Worm (Caenorhabditis elegans): ENCODE data around the gene fbxa-88.

Gene fbxa-88

DNA sequence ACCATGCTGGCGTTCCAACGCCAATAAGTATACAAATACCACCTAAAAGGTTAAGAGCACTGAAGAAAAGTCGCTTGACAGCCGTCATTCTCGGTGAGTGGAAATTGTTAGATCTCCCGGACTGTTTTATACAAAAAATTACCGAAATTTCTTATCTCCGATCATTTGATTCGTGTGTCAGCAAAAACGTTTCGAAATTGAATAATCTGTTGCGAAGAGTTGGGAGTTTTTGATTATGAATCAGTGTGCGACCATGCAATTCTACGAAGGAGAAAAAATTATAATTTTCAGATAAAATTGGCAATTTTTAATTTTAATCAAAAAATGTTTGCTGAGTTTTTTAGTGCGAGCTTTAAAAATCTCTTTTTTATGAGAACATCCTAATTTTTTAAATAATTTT is 3.4 kb downstream of the fbxa-88 start, which contains the start of gene clc-11:
Gene clc-11, minus strand, starts transcription at position 101 of the 400 bp plus-strand sequence.
- TF ChIP-seq elt-3 (tag; optimal IDR thresholded peaks at IDR 0.05): no peak
- TF ChIP-seq sptf-1 (tag; optimal IDR thresholded peaks at IDR 0.05): no peak
- TF ChIP-seq pha-4 (tag; optimal IDR thresholded peaks at IDR 0.05): no peak
- TF ChIP-seq mab-5 (tag; optimal IDR thresholded peaks at IDR 0.05): no peak
- no peak for TF ChIP-seq cnd-1 (tag; optimal IDR thresholded peaks at IDR 0.05)
- TF ChIP-seq nhr-28 (tag; optimal IDR thresholded peaks at IDR 0.05): no peak
- no peak for TF ChIP-seq unc-120 (tag; optimal IDR thresholded peaks at IDR 0.05; ENCODE audit: poor library complexity, severe bottlenecking)
- no peak for TF ChIP-seq lsy-2 (tag; optimal IDR thresholded peaks at IDR 0.05)
- no peak for TF ChIP-seq drap-1 (GFP tag; optimal IDR thresholded peaks at IDR 0.05)
- TF ChIP-seq ceh-43 (GFP tag; optimal IDR thresholded peaks at IDR 0.05): no peak
- no peak for TF ChIP-seq snpc-4 (tag; optimal IDR thresholded peaks at IDR 0.05)
- TF ChIP-seq nhr-2 (tag; optimal IDR thresholded peaks at IDR 0.05): no peak
- no peak for TF ChIP-seq mep-1 (tag; optimal IDR thresholded peaks at IDR 0.05)
- TF ChIP-seq blmp-1 (tag; optimal IDR thresholded peaks at IDR 0.05): no peak
- no peak for TF ChIP-seq unc-39 (tag; optimal IDR thresholded peaks at IDR 0.05)
- no peak for TF ChIP-seq ces-1 (GFP tag; optimal IDR thresholded peaks at IDR 0.05)
- no peak for TF ChIP-seq ceh-39 (tag; optimal IDR thresholded peaks at IDR 0.05)

DNA sequence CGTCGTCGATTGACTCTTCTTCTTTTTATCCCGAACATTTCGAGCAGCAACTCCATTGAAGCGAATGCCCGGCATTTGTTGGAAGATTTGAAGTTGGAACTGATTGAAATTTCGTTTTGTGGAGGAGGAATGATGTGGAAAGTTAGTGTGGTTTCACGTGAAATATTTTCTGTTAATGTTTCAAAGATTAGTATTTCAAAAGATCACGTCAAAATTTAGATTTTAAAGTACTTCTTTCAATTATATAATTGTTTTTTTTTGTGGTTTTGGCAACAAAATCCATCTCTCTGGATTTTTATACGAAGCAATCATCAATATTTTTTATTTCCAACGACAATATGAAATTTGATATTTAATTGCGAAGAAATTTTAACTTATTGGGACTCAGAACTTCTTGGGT is 5.9 kb downstream of the fbxa-88 start, which contains the start of gene F44G3.7:
Gene F44G3.7, minus strand, starts transcription at position 101 of the 400 bp plus-strand sequence.
- TF ChIP-seq flh-1 (GFP tag; optimal IDR thresholded peaks at IDR 0.05) (no peak), nhr-28 (tag; optimal IDR thresholded peaks at IDR 0.05) (no peak), tbx-8 (GFP tag; optimal IDR thresholded peaks at IDR 0.05) (no peak), nhr-76 (tag; optimal IDR thresholded peaks at IDR 0.05) (no peak), ceh-39 (tag; optimal IDR thresholded peaks at IDR 0.05) (no peak), sptf-1 (tag; optimal IDR thresholded peaks at IDR 0.05) (no peak), pha-4 (tag; optimal IDR thresholded peaks at IDR 0.05) (no peak), elt-3 (tag; optimal IDR thresholded peaks at IDR 0.05) (no peak), ham-2 (GFP tag; optimal IDR thresholded peaks at IDR 0.05) (no peak), drap-1 (GFP tag; optimal IDR thresholded peaks at IDR 0.05) (no peak), unc-120 (tag; optimal IDR thresholded peaks at IDR 0.05; ENCODE audit: poor library complexity, severe bottlenecking) (no peak), mls-2 (tag; optimal IDR thresholded peaks at IDR 0.05) (no peak)

ce11 chrV:16132705-16133104 is 10.2 kb downstream of the fbxa-88 start, which contains the start of gene fbxa-144:
Gene fbxa-144 (minus strand): TSS chrV:16132805.
- TF ChIP-seq ceh-83 (GFP tag; optimal IDR thresholded peaks at IDR 0.05): no peak
- TF ChIP-seq snpc-4 (tag; optimal IDR thresholded peaks at IDR 0.05): no peak
- no peak for TF ChIP-seq hlh-1 (tag; optimal IDR thresholded peaks at IDR 0.05)
- no peak for TF ChIP-seq ceh-43 (GFP tag; optimal IDR thresholded peaks at IDR 0.05)
- no peak for TF ChIP-seq mep-1 (tag; optimal IDR thresholded peaks at IDR 0.05)
- TF ChIP-seq nhr-76 (tag; optimal IDR thresholded peaks at IDR 0.05): no peak
- TF ChIP-seq nhr-12 (tag; optimal IDR thresholded peaks at IDR 0.05): no peak
- TF ChIP-seq pha-4 (tag; optimal IDR thresholded peaks at IDR 0.05): no peak
- no peak for TF ChIP-seq cnd-1 (tag; optimal IDR thresholded peaks at IDR 0.05)
- TF ChIP-seq sem-2 (GFP tag; optimal IDR thresholded peaks at IDR 0.05): no peak
- TF ChIP-seq bed-3 (GFP tag; optimal IDR thresholded peaks at IDR 0.05): no peak
- no peak for TF ChIP-seq lin-32 (GFP tag; optimal IDR thresholded peaks at IDR 0.05)
- TF ChIP-seq ces-1 (GFP tag; optimal IDR thresholded peaks at IDR 0.05): no peak
- TF ChIP-seq flh-1 (GFP tag; optimal IDR thresholded peaks at IDR 0.05): no peak
- no peak for TF ChIP-seq unc-62 (GFP tag; optimal IDR thresholded peaks at IDR 0.05)
- TF ChIP-seq mls-2 (tag; optimal IDR thresholded peaks at IDR 0.05): no peak
- no peak for TF ChIP-seq elt-3 (tag; optimal IDR thresholded peaks at IDR 0.05)
- TF ChIP-seq zip-8 (tag; optimal IDR thresholded peaks at IDR 0.05): no peak

ce11 chrV:16132215-16132614 is 10.7 kb downstream of the fbxa-88 start:
- TF ChIP-seq ham-2 (GFP tag; optimal IDR thresholded peaks at IDR 0.05) (no peak), nhr-12 (tag; optimal IDR thresholded peaks at IDR 0.05) (no peak), unc-39 (tag; optimal IDR thresholded peaks at IDR 0.05) (no peak)

DNA sequence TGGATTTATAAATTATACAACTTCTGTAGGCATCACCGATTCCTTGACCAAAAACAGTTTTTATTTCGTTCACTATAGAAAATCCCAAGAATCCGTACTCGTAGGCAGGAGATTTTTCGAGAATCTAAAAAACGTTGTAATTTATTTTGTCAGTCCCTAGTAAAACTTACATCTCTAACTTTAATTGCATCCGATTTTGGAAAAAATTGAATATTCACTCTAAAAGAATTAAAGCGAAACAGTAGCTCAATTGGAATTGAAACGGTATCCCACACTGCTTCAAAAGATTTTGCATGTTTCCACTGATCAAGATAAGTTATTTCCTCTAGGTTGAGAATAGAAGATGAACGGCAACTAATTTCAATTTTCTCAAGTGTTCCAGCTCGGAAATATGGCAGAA is 11.7 kb downstream of the fbxa-88 start, which contains the start of gene fbxa-142:
Gene fbxa-142, minus strand, starts transcription at position 101 of the 400 bp plus-strand sequence.
- TF ChIP-seq elt-1 (tag; optimal IDR thresholded peaks at IDR 0.05; ENCODE audit: borderline replicate concordance, insufficient read depth): no peak
- TF ChIP-seq pha-4 (tag; optimal IDR thresholded peaks at IDR 0.05): no peak
- TF ChIP-seq snpc-4 (tag; optimal IDR thresholded peaks at IDR 0.05): no peak
- no peak for TF ChIP-seq ztf-11 (tag; optimal IDR thresholded peaks at IDR 0.05)
- TF ChIP-seq lin-32 (GFP tag; optimal IDR thresholded peaks at IDR 0.05): no peak
- TF ChIP-seq flh-1 (GFP tag; optimal IDR thresholded peaks at IDR 0.05): no peak
- no peak for TF ChIP-seq blmp-1 (tag; optimal IDR thresholded peaks at IDR 0.05)
- no peak for TF ChIP-seq ham-2 (GFP tag; optimal IDR thresholded peaks at IDR 0.05)
- no peak for TF ChIP-seq mab-5 (tag; optimal IDR thresholded peaks at IDR 0.05)
